Fruit fly (Drosophila melanogaster) whole organism, embryonic: Measurements from ENCODE around the gene Spn85F.

Experiments
- Adf1 ChIP-seq: fragments of 200-800 bp; sonication (Bioruptor generic); IDR thresholded peaks from 2 replicates; pipeline ENCODE4 v1.3.6; 2022; ENCODE audit warnings: missing biosample characterization, missing genetic modification characterization
- Bteb2 ChIP-seq: fragments of 200-800 bp; sonication (Bioruptor generic); optimal IDR thresholded peaks from 2 replicates; lab custom pipeline; 2016; ENCODE audit warnings: missing biosample characterization, missing genetic modification characterization
- CG1024 ChIP-seq: fragments of 200-800 bp; sonication (Bioruptor generic); IDR thresholded peaks from 2 replicates; pipeline ENCODE4 v1.3.6; 2022; ENCODE audit warnings: missing biosample characterization, missing genetic modification characterization
- CG12391 ChIP-seq: fragments of 200-800 bp; sonication (Bioruptor generic); optimal IDR thresholded peaks from 3 replicates; lab custom pipeline; 2018; ENCODE audit warnings: missing biosample characterization, mild to moderate bottlenecking, missing genetic modification characterization, moderate library complexity
- CG15479 ChIP-seq: fragments of 200-800 bp; sonication (Bioruptor generic); optimal IDR thresholded peaks from 3 replicates; lab custom pipeline; 2019; ENCODE audit warnings: missing biosample characterization, mild to moderate bottlenecking, missing genetic modification characterization, moderate library complexity
- CG15601 ChIP-seq: fragments of 200-800 bp; sonication (Bioruptor generic); optimal IDR thresholded peaks from 3 replicates; lab custom pipeline; 2019; ENCODE audit warnings: missing biosample characterization, mild to moderate bottlenecking, missing genetic modification characterization, moderate library complexity
- CG16779 ChIP-seq: fragments of 200-800 bp; sonication (Bioruptor generic); IDR thresholded peaks from 2 replicates; pipeline ENCODE4 v1.3.6; 2022; ENCODE audit warnings: missing biosample characterization, missing genetic modification characterization
- CG17359 ChIP-seq: fragments of 200-800 bp; sonication (Bioruptor generic); optimal IDR thresholded peaks from 3 replicates; lab custom pipeline; 2018; ENCODE audit warnings: missing biosample characterization, mild to moderate bottlenecking, missing genetic modification characterization, moderate library complexity
- CG17361 ChIP-seq: fragments of 200-800 bp; sonication (Bioruptor generic); IDR thresholded peaks from 3 replicates; pipeline ENCODE4 v1.3.6; 2022; ENCODE audit warnings: missing biosample characterization, missing genetic modification characterization
- CG18599 ChIP-seq: fragments of 200-800 bp; sonication (Bioruptor generic); optimal IDR thresholded peaks from 3 replicates; lab custom pipeline; 2017; ENCODE audit warnings: missing biosample characterization, missing genetic modification characterization, mild to moderate bottlenecking, moderate library complexity, missing genetic modification reagents
- CG30431 ChIP-seq: fragments of 200-800 bp; sonication (Bioruptor generic); optimal IDR thresholded peaks from 2 replicates; lab custom pipeline; 2017; ENCODE audit warnings: missing biosample characterization, missing genetic modification characterization
- CG33557 ChIP-seq: fragments of 200-800 bp; sonication (Bioruptor generic); optimal IDR thresholded peaks from 2 replicates; lab custom pipeline; 2019; ENCODE audit warnings: missing biosample characterization, mild to moderate bottlenecking, missing genetic modification characterization, moderate library complexity
- CG43689 ChIP-seq: fragments of 200-800 bp; sonication (Bioruptor generic); IDR thresholded peaks from 2 replicates; pipeline ENCODE4 v1.3.6; 2022; ENCODE audit warnings: missing biosample characterization, missing genetic modification characterization
- CG6175 ChIP-seq: fragments of 200-800 bp; sonication (Bioruptor generic); IDR thresholded peaks from 3 replicates; pipeline ENCODE4 v1.3.6; 2022; ENCODE audit warnings: missing biosample characterization, missing genetic modification characterization
- CG6254 ChIP-seq: fragments of 200-800 bp; sonication (Bioruptor generic); optimal IDR thresholded peaks from 3 replicates; lab custom pipeline; 2017; ENCODE audit warnings: mild to moderate bottlenecking, missing biosample characterization, missing genetic modification reagents, missing genetic modification characterization
- CG7271 ChIP-seq: fragments of 200-800 bp; sonication (Bioruptor generic); optimal IDR thresholded peaks from 2 replicates; lab custom pipeline; 2018; ENCODE audit warnings: missing biosample characterization, mild to moderate bottlenecking, missing genetic modification characterization, moderate library complexity
- CG7556 ChIP-seq: fragments of 200-800 bp; sonication (Bioruptor generic); optimal IDR thresholded peaks from 2 replicates; lab custom pipeline; 2017; ENCODE audit warnings: missing biosample characterization, mild to moderate bottlenecking, missing genetic modification characterization
- CG7928 ChIP-seq: fragments of 200-800 bp; sonication (Bioruptor generic); optimal IDR thresholded peaks from 2 replicates; lab custom pipeline; 2017; ENCODE audit warnings: missing biosample characterization, mild to moderate bottlenecking, missing genetic modification characterization
- CG8089 ChIP-seq: fragments of 200-800 bp; sonication (Bioruptor generic); optimal IDR thresholded peaks from 3 replicates; lab custom pipeline; 2016; ENCODE audit warnings: missing biosample characterization, missing genetic modification characterization
- CG8924 ChIP-seq: fragments of 200-800 bp; optimal IDR thresholded peaks from 3 replicates; lab custom pipeline; 2019; ENCODE audit warnings: missing biosample characterization, mild to moderate bottlenecking, missing genetic modification characterization, moderate library complexity
- CG9817 ChIP-seq: fragments of 200-800 bp; sonication (Bioruptor generic); optimal IDR thresholded peaks from 2 replicates; lab custom pipeline; 2018; ENCODE audit warnings: missing biosample characterization, mild to moderate bottlenecking, missing genetic modification characterization, moderate library complexity
- CoRest ChIP-seq: fragments of 200-800 bp; sonication (Bioruptor generic); optimal IDR thresholded peaks from 3 replicates; lab custom pipeline; 2018; ENCODE audit warnings: missing biosample characterization, mild to moderate bottlenecking, missing genetic modification characterization, moderate library complexity
- Dip3 ChIP-seq: fragments of 200-800 bp; sonication (Bioruptor generic); optimal IDR thresholded peaks from 3 replicates; lab custom pipeline; 2016; ENCODE audit warnings: missing biosample characterization, missing genetic modification characterization
- Doc3 ChIP-seq: fragments of 200-800 bp; sonication (Bioruptor generic); IDR thresholded peaks from 3 replicates; pipeline ENCODE4 v1.3.6; 2022; ENCODE audit warnings: missing biosample characterization, missing genetic modification characterization; ENCODE audit not compliant: partially characterized antibody
- E2f1 ChIP-seq: fragments of 200-800 bp; sonication (Bioruptor generic); IDR thresholded peaks from 2 replicates; pipeline ENCODE4 v1.3.6; 2022; ENCODE audit warnings: missing biosample characterization, missing genetic modification characterization
- Fer3 ChIP-seq: fragments of 200-800 bp; sonication (Bioruptor generic); optimal IDR thresholded peaks from 2 replicates; lab custom pipeline; 2018; ENCODE audit warnings: missing biosample characterization, mild to moderate bottlenecking, missing genetic modification characterization, moderate library complexity
- HmgD ChIP-seq: fragments of 200-800 bp; sonication (Bioruptor generic); optimal IDR thresholded peaks from 3 replicates; lab custom pipeline; 2016; ENCODE audit warnings: missing biosample characterization, missing genetic modification characterization
- MESR4 ChIP-seq: fragments of 200-800 bp; sonication (Bioruptor generic); optimal IDR thresholded peaks from 2 replicates; lab custom pipeline; 2018; ENCODE audit warnings: missing biosample characterization, mild to moderate bottlenecking, missing genetic modification characterization, moderate library complexity
- Med ChIP-seq: fragments of 200-800 bp; sonication (Bioruptor generic); peaks from one replicate; lab custom pipeline; 2016; ENCODE audit warnings: missing biosample characterization, missing genetic modification characterization, mild to moderate bottlenecking, inconsistent platforms, moderate library complexity
- NK7.1 ChIP-seq: fragments of 200-800 bp; sonication (Bioruptor generic); optimal IDR thresholded peaks from 3 replicates; lab custom pipeline; 2016; ENCODE audit warnings: missing biosample characterization, missing genetic modification characterization
- Sox100B ChIP-seq: fragments of 200-800 bp; sonication (Bioruptor generic); optimal IDR thresholded peaks from 3 replicates; lab custom pipeline; 2018; ENCODE audit warnings: missing biosample characterization, mild to moderate bottlenecking, missing genetic modification characterization
- Trl ChIP-seq, 3 experiments: fragments of >200 bp in 2 of 3; fragments of 200-800 bp in 1 of 3; sonication (Bioruptor generic) in 1 of 3; optimal IDR thresholded peaks; 2 replicates in 1 of 3; 3 replicates in 2 of 3; lab custom pipeline; 2016 to 2017; ENCODE audit warnings: missing biosample characterization in 1 of 3, missing genetic modification characterization in 1 of 3
- ara ChIP-seq: fragments of 200-800 bp; sonication (Bioruptor generic); IDR thresholded peaks from 2 replicates; pipeline ENCODE4 v1.3.6; 2022; ENCODE audit warnings: missing biosample characterization, missing genetic modification characterization
- ase ChIP-seq: fragments of 200-800 bp; sonication (Bioruptor generic); IDR thresholded peaks from 3 replicates; pipeline ENCODE4 v1.3.6; 2022; ENCODE audit warnings: missing biosample characterization, missing genetic modification characterization
- crp ChIP-seq, 2 experiments: fragments of 200-800 bp; sonication (Bioruptor generic); optimal IDR thresholded peaks; 2 replicates in 1 of 2; 3 replicates in 1 of 2; lab custom pipeline; 2017; ENCODE audit warnings: missing biosample characterization in 2 of 2, missing genetic modification characterization in 2 of 2, mild to moderate bottlenecking in 1 of 2, moderate library complexity in 1 of 2
- dysf ChIP-seq: fragments of 200-800 bp; sonication (Bioruptor generic); IDR thresholded peaks from 3 replicates; pipeline ENCODE4 v1.3.6; 2022; ENCODE audit warnings: missing biosample characterization, missing genetic modification characterization
- fd3F ChIP-seq: fragments of 200-800 bp; sonication (Bioruptor generic); optimal IDR thresholded peaks from 2 replicates; lab custom pipeline; 2018; ENCODE audit warnings: missing biosample characterization, mild to moderate bottlenecking, missing genetic modification characterization, moderate library complexity
- fd64A ChIP-seq: fragments of 200-800 bp; sonication (Bioruptor generic); optimal IDR thresholded peaks from 3 replicates; lab custom pipeline; 2018; ENCODE audit warnings: missing biosample characterization, mild to moderate bottlenecking, missing genetic modification characterization
- hkb ChIP-seq, 2 experiments: fragments of 200-800 bp in 1 of 2; fragments of >200 bp in 1 of 2; sonication (Bioruptor generic) in 1 of 2; IDR thresholded peaks in 1 of 2; optimal IDR thresholded peaks in 1 of 2; 2 replicates each; pipeline versions ENCODE4 v1.3.6 to Lab custom; 2017 to 2022; ENCODE audit warnings: missing biosample characterization in 1 of 2, missing genetic modification characterization in 1 of 2
- luna ChIP-seq: fragments of 200-800 bp; sonication (Bioruptor generic); optimal IDR thresholded peaks from 2 replicates; lab custom pipeline; 2016; ENCODE audit warnings: missing biosample characterization, missing genetic modification characterization
- pum ChIP-seq: fragments of 200-800 bp; sonication (Bioruptor generic); optimal IDR thresholded peaks from 2 replicates; lab custom pipeline; 2016; ENCODE audit warnings: missing biosample characterization, missing genetic modification characterization
- sc ChIP-seq, 3 experiments: fragments of >200 bp in 2 of 3; fragments of 200-800 bp in 1 of 3; sonication (Bioruptor generic) in 1 of 3; optimal IDR thresholded peaks; 2 replicates in 2 of 3; 3 replicates in 1 of 3; lab custom pipeline; 2017; ENCODE audit warnings: mild to moderate bottlenecking in 1 of 3, missing biosample characterization in 1 of 3, missing genetic modification characterization in 1 of 3, missing genetic modification reagents in 1 of 3
- schlank ChIP-seq: fragments of 200-800 bp; sonication (Bioruptor generic); optimal IDR thresholded peaks from 2 replicates; lab custom pipeline; 2018; ENCODE audit warnings: missing biosample characterization, mild to moderate bottlenecking, missing genetic modification characterization
- scrt ChIP-seq: fragments of 200-800 bp; sonication (Bioruptor generic); optimal IDR thresholded peaks from 2 replicates; lab custom pipeline; 2018; ENCODE audit warnings: missing biosample characterization, mild to moderate bottlenecking, missing genetic modification characterization, moderate library complexity
- slou ChIP-seq: fragments of 200-800 bp; sonication (Bioruptor generic); optimal IDR thresholded peaks from 3 replicates; lab custom pipeline; 2016; ENCODE audit warnings: missing biosample characterization, missing genetic modification characterization
- tap ChIP-seq: fragments of 200-800 bp; optimal IDR thresholded peaks from 3 replicates; lab custom pipeline; 2019; ENCODE audit warnings: missing biosample characterization, mild to moderate bottlenecking, missing genetic modification characterization, moderate library complexity
- unpg ChIP-seq: fragments of 200-800 bp; sonication (Bioruptor generic); optimal IDR thresholded peaks from 3 replicates; lab custom pipeline; 2018; ENCODE audit warnings: missing biosample characterization, mild to moderate bottlenecking, missing genetic modification characterization, moderate library complexity
- usp ChIP-seq: fragments of >200 bp; optimal IDR thresholded peaks from 2 replicates; lab custom pipeline; 2017; ENCODE audit warnings: missing biosample characterization, missing genetic modification characterization

Spn85F gene

DNA sequence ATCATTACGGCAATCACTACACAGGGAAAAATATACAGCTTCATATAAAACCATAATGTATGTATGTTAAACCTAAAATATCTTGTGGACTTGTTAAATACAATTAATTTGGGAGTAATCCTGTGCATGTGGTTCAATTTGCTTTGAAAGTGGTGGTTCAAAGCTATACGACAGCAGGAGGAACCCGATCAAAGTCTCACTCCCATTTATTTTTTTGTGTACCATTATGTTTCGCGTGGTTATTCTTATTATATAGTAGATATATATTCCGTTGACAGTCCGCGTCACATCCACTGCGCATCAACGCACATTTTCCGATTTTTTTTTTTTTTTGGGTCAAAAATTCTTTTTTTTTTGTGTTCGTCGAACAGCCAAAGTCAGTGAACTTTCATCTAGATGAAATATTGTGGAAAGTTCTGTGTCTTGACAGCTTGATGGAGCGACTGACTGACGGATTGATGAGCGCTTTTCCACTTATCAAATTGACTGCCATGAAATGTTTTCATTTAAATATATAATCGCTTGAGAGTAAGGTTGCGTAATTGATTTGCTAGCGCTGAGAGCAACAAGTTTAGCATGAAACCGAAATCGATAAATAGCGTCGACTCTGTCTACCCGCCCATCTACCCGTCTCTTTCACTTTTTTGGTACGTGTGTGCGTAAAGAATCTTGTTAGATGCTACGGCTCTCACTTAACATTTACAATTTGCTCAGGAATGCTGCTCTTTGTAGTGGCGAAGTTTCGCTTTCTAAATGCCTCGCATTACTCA is 36.2 kb downstream of the Spn85F start (continued):
- TF ChIP-seq HmgD (GFP tag; lab: Kevin White, UChicago): no peak
- TF ChIP-seq CoRest (tag; lab: Kevin White, UChicago): peak; percentile 23
- TF ChIP-seq CG16779: no peak
- TF ChIP-seq Fer3 (tag; lab: Kevin White, UChicago): no peak
- 0 out of 3 replicates have a peak, but pooled peaks have one; percentile 37 for TF ChIP-seq CG17361 (GFP tag; lab: Robert Waterston, UW)
- no peak for TF ChIP-seq sc (optimal IDR thresholded peaks at IDR 0.05; lab: Kevin White, UChicago)
- TF ChIP-seq sc (GFP tag; optimal IDR thresholded peaks at IDR 0.05; lab: Kevin White, UChicago): no peak
- TF ChIP-seq CG6254 (GFP tag; lab: Kevin White, UChicago): no peak
- no peak for TF ChIP-seq CG8089
- TF ChIP-seq pum: no peak
- TF ChIP-seq CG1024 (GFP tag; lab: Robert Waterston, UW): no peak
- TF ChIP-seq Trl (optimal IDR thresholded peaks at IDR 0.05; lab: Kevin White, UChicago): no peak
- TF ChIP-seq Trl (GFP tag; optimal IDR thresholded peaks at IDR 0.05; lab: Kevin White, UChicago): no peak
- TF ChIP-seq ase (GFP tag; lab: Robert Waterston, UW): no peak
- no peak for TF ChIP-seq luna (GFP tag; lab: Kevin White, UChicago)
- no peak for TF ChIP-seq CG43689 (GFP tag; lab: Robert Waterston, UW)
- TF ChIP-seq CG9817: no peak
- no peak for TF ChIP-seq CG15479 (GFP tag; lab: Kevin White, UChicago)
- TF ChIP-seq slou (GFP tag; lab: Kevin White, UChicago): no peak
- TF ChIP-seq Dip3: no peak
- TF ChIP-seq MESR4 (GFP tag; lab: Kevin White, UChicago): no peak
- TF ChIP-seq Sox100B (GFP tag; lab: Kevin White, UChicago): no peak
- no peak for TF ChIP-seq CG7928 (GFP tag; lab: Kevin White, UChicago)
- peak; percentile 22 for TF ChIP-seq CG18599 (GFP tag; lab: Kevin White, UChicago)
- no peak for TF ChIP-seq crp (GFP tag; optimal IDR thresholded peaks at IDR 0.05; lab: Kevin White, UChicago)
- peak; percentile 49 for TF ChIP-seq Med (GFP tag; lab: Kevin White, UChicago)
- TF ChIP-seq unpg: peak; percentile 30
- no peak for TF ChIP-seq fd64A (GFP tag; lab: Kevin White, UChicago)
- TF ChIP-seq Bteb2 (GFP tag; lab: Kevin White, UChicago): no peak
- TF ChIP-seq CG33557 (GFP tag; lab: Kevin White, UChicago): no peak
- TF ChIP-seq E2f1 (GFP tag; lab: Robert Waterston, UW): no peak
- no peak for TF ChIP-seq CG6175 (GFP tag; lab: Robert Waterston, UW)
- no peak for TF ChIP-seq CG8924
- TF ChIP-seq CG12391 (tag; lab: Kevin White, UChicago): peak; percentile 19
- no peak for TF ChIP-seq CG7271
- peak; percentile 53 for TF ChIP-seq scrt
- no peak for TF ChIP-seq schlank (tag; lab: Kevin White, UChicago)
- no peak for TF ChIP-seq hkb (optimal IDR thresholded peaks at IDR 0.05; lab: Kevin White, UChicago)
- TF ChIP-seq hkb (GFP tag; IDR thresholded peaks at IDR 0.05; lab: Robert Waterston, UW): no peak
- TF ChIP-seq Adf1: no peak
- TF ChIP-seq dysf (GFP tag; lab: Robert Waterston, UW): peak; percentile 44; the same call in 1 of the 3 replicates
- no peak for TF ChIP-seq usp (GFP tag; lab: Kevin White, UChicago)
- TF ChIP-seq Doc3 (GFP tag; lab: Robert Waterston, UW): no peak
- peak; percentile 13 for TF ChIP-seq CG7556 (GFP tag; lab: Kevin White, UChicago)
- TF ChIP-seq tap (tag; lab: Kevin White, UChicago): peak; percentile 8
- TF ChIP-seq CG30431 (GFP tag; lab: Kevin White, UChicago): no peak
- peak; percentile 1 for TF ChIP-seq CG15601 (tag; lab: Kevin White, UChicago)
- peak; percentile 40 for TF ChIP-seq CG17359 (tag; lab: Kevin White, UChicago)
- TF ChIP-seq NK7.1: no peak
- TF ChIP-seq ara: no peak
- TF ChIP-seq fd3F (GFP tag; lab: Kevin White, UChicago): no peak
